Worm (Caenorhabditis elegans) whole organism, L1 larva: ENCODE data around the gene mboa-6.

Experiments used
- C16A3.4 ChIP-seq: fragments of 150-350 bp; optimal IDR thresholded peaks from 2 replicates; lab custom pipeline; 2014; ENCODE audit warnings: missing biosample characterization, missing genetic modification characterization
- F16B12.6 ChIP-seq: fragments of 150-350 bp; optimal IDR thresholded peaks from 2 replicates; lab custom pipeline; 2014; ENCODE audit warnings: missing biosample characterization, missing genetic modification characterization
- aha-1 ChIP-seq: fragments of 150-350 bp; optimal IDR thresholded peaks from 2 replicates; lab custom pipeline; 2014; ENCODE audit warnings: missing biosample characterization, missing genetic modification characterization
- aly-2 ChIP-seq: fragments of 150-350 bp; optimal IDR thresholded peaks from 2 replicates; lab custom pipeline; 2014; ENCODE audit warnings: missing biosample characterization, missing genetic modification characterization
- ama-1 ChIP-seq: fragments of 150-350 bp; optimal IDR thresholded peaks from 2 replicates; lab custom pipeline; 2014
- ceh-82 ChIP-seq, 3 experiments: fragments of 150-350 bp in 1 of 3; sonication (generic microtip) in 2 of 3; optimal IDR thresholded peaks; 2 replicates each; lab custom pipeline; 2014 to 2017; ENCODE audit warnings: missing biosample characterization in 3 of 3, missing genetic modification characterization in 3 of 3
- ceh-90 ChIP-seq: sonication (generic microtip); optimal IDR thresholded peaks from 2 replicates; lab custom pipeline; 2016; ENCODE audit warnings: missing genetic modification characterization, missing compliant biosample characterization
- dpl-1 ChIP-seq, 3 experiments: fragments of 150-350 bp in 2 of 3; sonication (generic microtip) in 1 of 3; optimal IDR thresholded peaks; 2 replicates each; lab custom pipeline; 2014 to 2017; ENCODE audit warnings: missing biosample characterization in 3 of 3, missing genetic modification characterization in 3 of 3, missing genetic modification reagents in 3 of 3
- efl-1 ChIP-seq, 4 experiments: fragments of 150-350 bp; optimal IDR thresholded peaks in 3 of 4; peaks in 1 of 4; 1 replicate in 1 of 4; 2 replicates in 3 of 4; lab custom pipeline; 2014; ENCODE audit warnings: missing biosample characterization in 2 of 4, missing genetic modification characterization in 2 of 4, missing genetic modification reagents in 2 of 4
- efl-3 ChIP-seq: fragments of 200-800 bp; sonication (Bioruptor generic); optimal IDR thresholded peaks from 2 replicates; lab custom pipeline; 2018; ENCODE audit warnings: mild to moderate bottlenecking, missing genetic modification characterization, missing compliant biosample characterization
- egl-27 ChIP-seq, 2 experiments: fragments of 150-350 bp in 1 of 2; sonication (generic microtip); optimal IDR thresholded peaks; 3 replicates each; lab custom pipeline; 2017 to 2018; ENCODE audit warnings: missing biosample characterization in 2 of 2, missing genetic modification characterization in 2 of 2, missing genetic modification reagents in 2 of 2
- elt-2 ChIP-seq: sonication (generic microtip); optimal IDR thresholded peaks from 2 replicates; lab custom pipeline; 2016; ENCODE audit warnings: missing genetic modification characterization, mild to moderate bottlenecking, inconsistent platforms, missing compliant biosample characterization, missing genetic modification reagents
- fkh-10 ChIP-seq: sonication (generic microtip); optimal IDR thresholded peaks from 2 replicates; lab custom pipeline; 2017; ENCODE audit warnings: missing biosample characterization, missing genetic modification reagents, missing genetic modification characterization
- fkh-8 ChIP-seq: sonication (generic microtip); optimal IDR thresholded peaks from 2 replicates; lab custom pipeline; 2016; ENCODE audit warnings: mild to moderate bottlenecking, missing genetic modification characterization, missing compliant biosample characterization
- grh-1 ChIP-seq: fragments of 200-800 bp; sonication (Bioruptor generic); IDR thresholded peaks from 2 replicates; pipeline ENCODE4 v1.3.6; 2022; ENCODE audit warnings: missing genetic modification reagents, missing genetic modification characterization, missing compliant biosample characterization
- hlh-17 ChIP-seq: fragments of 200-800 bp; sonication (Bioruptor generic); optimal IDR thresholded peaks from 2 replicates; lab custom pipeline; 2018; ENCODE audit warnings: missing genetic modification characterization, mild to moderate bottlenecking, missing compliant biosample characterization, moderate library complexity, borderline replicate concordance
- hlh-4 ChIP-seq: sonication (generic microtip); optimal IDR thresholded peaks from 2 replicates; lab custom pipeline; 2016; ENCODE audit warnings: mild to moderate bottlenecking, missing genetic modification characterization, missing compliant biosample characterization
- hpl-2 ChIP-seq: fragments of 150-350 bp; optimal IDR thresholded peaks from 2 replicates; lab custom pipeline; 2014; ENCODE audit warnings: missing biosample characterization, missing genetic modification reagents, missing genetic modification characterization
- isw-1 ChIP-seq: fragments of 200-800 bp; sonication (Bioruptor generic); IDR thresholded peaks from 2 replicates; pipeline ENCODE4 v1.3.6; 2022; ENCODE audit warnings: missing genetic modification characterization, missing compliant biosample characterization
- lin-13 ChIP-seq: fragments of 150-350 bp; optimal IDR thresholded peaks from 2 replicates; lab custom pipeline; 2014; ENCODE audit warnings: missing biosample characterization, missing genetic modification reagents, missing genetic modification characterization
- lin-14 ChIP-seq: fragments of 200-800 bp; sonication (Bioruptor generic); optimal IDR thresholded peaks from 2 replicates; lab custom pipeline; 2018; ENCODE audit warnings: mild to moderate bottlenecking, missing genetic modification characterization, moderate library complexity, missing compliant biosample characterization
- lin-15B ChIP-seq: fragments of 150-350 bp; sonication (generic microtip); optimal IDR thresholded peaks from 3 replicates; lab custom pipeline; 2014; ENCODE audit warnings: missing biosample characterization, missing genetic modification characterization
- lin-35 ChIP-seq, 2 experiments: fragments of 150-350 bp; optimal IDR thresholded peaks; 2 replicates each; lab custom pipeline; 2014; ENCODE audit warnings: missing biosample characterization in 2 of 2, missing genetic modification characterization in 2 of 2, missing genetic modification reagents in 2 of 2
- lir-3 ChIP-seq: sonication (generic microtip); optimal IDR thresholded peaks from 2 replicates; lab custom pipeline; 2016; ENCODE audit warnings: mild to moderate bottlenecking, missing genetic modification characterization, moderate library complexity, missing compliant biosample characterization; ENCODE audit not compliant: poor library complexity
- mab-9 ChIP-seq: fragments of 200-800 bp; sonication (Bioruptor generic); IDR thresholded peaks from 2 replicates; pipeline ENCODE4 v1.3.6; 2022; ENCODE audit warnings: missing genetic modification reagents, missing genetic modification characterization, missing compliant biosample characterization
- mdl-1 ChIP-seq, 2 experiments: fragments of 150-350 bp; optimal IDR thresholded peaks; 2 replicates each; lab custom pipeline; 2014 to 2017; ENCODE audit warnings: missing biosample characterization in 2 of 2, missing genetic modification characterization in 2 of 2, inconsistent platforms in 1 of 2
- mep-1 ChIP-seq: fragments of 150-350 bp; optimal IDR thresholded peaks from 2 replicates; lab custom pipeline; 2014; ENCODE audit warnings: missing biosample characterization, missing genetic modification characterization
- nhr-11 ChIP-seq: fragments of 150-350 bp; optimal IDR thresholded peaks from 2 replicates; lab custom pipeline; 2014; ENCODE audit warnings: missing biosample characterization, missing genetic modification characterization
- nhr-12 ChIP-seq: sonication (generic microtip); optimal IDR thresholded peaks from 2 replicates; lab custom pipeline; 2017; ENCODE audit warnings: missing biosample characterization, missing genetic modification characterization
- nhr-19 ChIP-seq: fragments of 200-800 bp; sonication (Bioruptor generic); conservative IDR thresholded peaks from 2 replicates; pipeline ENCODE4 v1.3.6; 2022; ENCODE audit warnings: missing genetic modification characterization, missing compliant biosample characterization
- nhr-237 ChIP-seq: fragments of 150-350 bp; optimal IDR thresholded peaks from 2 replicates; lab custom pipeline; 2014; ENCODE audit warnings: missing biosample characterization, missing genetic modification characterization
- nhr-47 ChIP-seq: sonication (generic microtip); optimal IDR thresholded peaks from 2 replicates; lab custom pipeline; 2016; ENCODE audit warnings: mild to moderate bottlenecking, missing genetic modification characterization, moderate library complexity, missing compliant biosample characterization
- nhr-71 ChIP-seq: sonication (generic microtip); optimal IDR thresholded peaks from 2 replicates; lab custom pipeline; 2016; ENCODE audit warnings: mild to moderate bottlenecking, missing genetic modification characterization, moderate library complexity, missing compliant biosample characterization
- nhr-85 ChIP-seq: sonication (generic microtip); peaks from one replicate; lab custom pipeline; 2016; ENCODE audit warnings: missing genetic modification characterization, inconsistent platforms, missing compliant biosample characterization
- pag-3 ChIP-seq: sonication (generic microtip); optimal IDR thresholded peaks from 2 replicates; lab custom pipeline; 2017; ENCODE audit warnings: missing genetic modification characterization, mild to moderate bottlenecking, missing compliant biosample characterization, antibody characterized with exemption, borderline replicate concordance; ENCODE audit not compliant: insufficient read depth
- pax-3 ChIP-seq: fragments of 200-800 bp; sonication (Bioruptor generic); optimal IDR thresholded peaks from 2 replicates; lab custom pipeline; 2018; ENCODE audit warnings: mild to moderate bottlenecking, missing genetic modification characterization, moderate library complexity, missing compliant biosample characterization
- pqm-1 ChIP-seq: sonication (generic microtip); optimal IDR thresholded peaks from 3 replicates; lab custom pipeline; 2017; ENCODE audit warnings: missing biosample characterization, missing genetic modification characterization
- rnt-1 ChIP-seq: sonication (generic microtip); optimal IDR thresholded peaks from 2 replicates; lab custom pipeline; 2016; ENCODE audit warnings: mild to moderate bottlenecking, missing genetic modification characterization, moderate library complexity, missing compliant biosample characterization
- skn-1 ChIP-seq: fragments of 150-350 bp; optimal IDR thresholded peaks from 2 replicates; lab custom pipeline; 2014; ENCODE audit warnings: missing biosample characterization, missing genetic modification characterization
- snu-23 ChIP-seq: sonication (generic microtip); optimal IDR thresholded peaks from 2 replicates; lab custom pipeline; 2016; ENCODE audit warnings: missing genetic modification characterization, missing compliant biosample characterization
- sox-4 ChIP-seq: sonication (generic microtip); optimal IDR thresholded peaks from 2 replicates; lab custom pipeline; 2016; ENCODE audit warnings: missing genetic modification characterization, missing compliant biosample characterization
- sptf-1 ChIP-seq: fragments of 150-350 bp; optimal IDR thresholded peaks from 2 replicates; lab custom pipeline; 2014; ENCODE audit warnings: missing biosample characterization, missing genetic modification characterization
- swsn-7 ChIP-seq: sonication (generic microtip); optimal IDR thresholded peaks from 2 replicates; lab custom pipeline; 2016; ENCODE audit warnings: missing genetic modification characterization, missing compliant biosample characterization
- tbx-2 ChIP-seq: sonication (generic microtip); optimal IDR thresholded peaks from 2 replicates; lab custom pipeline; 2016; ENCODE audit warnings: missing genetic modification characterization, missing compliant biosample characterization
- tlp-1 ChIP-seq: fragments of 150-350 bp; optimal IDR thresholded peaks from 2 replicates; lab custom pipeline; 2014; ENCODE audit warnings: missing biosample characterization, missing genetic modification characterization
- unc-86 ChIP-seq: sonication (generic microtip); optimal IDR thresholded peaks from 2 replicates; lab custom pipeline; 2016; ENCODE audit warnings: missing genetic modification characterization, missing compliant biosample characterization
- unc-98 ChIP-seq: fragments of 200-800 bp; sonication (Bioruptor generic); IDR thresholded peaks from 2 replicates; pipeline ENCODE4 v1.3.6; 2022; ENCODE audit warnings: missing genetic modification characterization, missing compliant biosample characterization
- vab-15 ChIP-seq: sonication (generic microtip); optimal IDR thresholded peaks from 2 replicates; lab custom pipeline; 2017; ENCODE audit warnings: missing genotype, mild to moderate bottlenecking, missing genetic modification characterization, missing compliant biosample characterization
- xbp-1 ChIP-seq: sonication (generic microtip); optimal IDR thresholded peaks from 2 replicates; lab custom pipeline; 2016; ENCODE audit warnings: missing genetic modification characterization, missing compliant biosample characterization
- zag-1 ChIP-seq: fragments of 150-350 bp; optimal IDR thresholded peaks from 2 replicates; lab custom pipeline; 2014; ENCODE audit warnings: missing biosample characterization, missing genetic modification characterization
- zip-4 ChIP-seq: fragments of 200-800 bp; sonication (Bioruptor generic); optimal IDR thresholded peaks from 2 replicates; lab custom pipeline; 2018; ENCODE audit warnings: mild to moderate bottlenecking, missing genetic modification characterization, moderate library complexity, missing compliant biosample characterization
- ztf-4 ChIP-seq: fragments of 150-350 bp; optimal IDR thresholded peaks from 2 replicates; lab custom pipeline; 2014; ENCODE audit warnings: missing biosample characterization, missing genetic modification characterization

The mboa-6 gene

DNA sequence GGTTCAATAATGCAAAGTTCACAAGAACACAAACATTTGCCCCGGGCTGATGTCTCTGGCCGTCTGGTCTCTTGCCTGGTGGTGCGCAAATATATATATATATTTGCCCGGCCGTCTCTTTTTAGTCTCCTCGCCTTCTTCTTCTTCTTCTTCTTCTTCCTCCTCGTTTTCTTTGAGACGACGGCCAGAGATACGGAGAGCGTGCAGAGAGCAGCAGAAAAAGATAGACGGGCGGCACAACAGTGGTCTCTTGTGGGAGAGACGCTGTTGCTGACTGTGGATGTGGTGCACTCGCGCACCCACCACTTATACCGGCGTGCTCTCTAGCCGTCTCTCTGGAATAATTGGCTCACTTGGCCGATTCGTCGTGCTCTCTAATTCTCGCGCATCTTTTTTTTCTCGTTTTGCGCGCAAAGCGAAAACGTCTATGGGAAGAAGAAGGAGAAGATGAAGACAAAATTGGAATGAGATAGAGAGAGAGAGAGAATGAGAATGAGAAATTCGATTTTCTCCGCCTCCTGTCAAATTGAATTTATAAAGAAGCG lies 40.5 kb downstream of the mboa-6 start (continued):
- TF ChIP-seq zag-1 (peak; percentile 93), lin-15B (tag; lab: Kevin White, UChicago) (no peak), nhr-11 (tag; lab: Kevin White, UChicago) (peak; percentile 91), aha-1 (tag; lab: Kevin White, UChicago) (peak; percentile 93), pax-3 (peak; percentile 97), efl-3 (GFP tag; lab: Kevin White, UChicago) (peak; percentile 84), hlh-4 (tag; lab: Kevin White, UChicago) (no peak), vab-15 (tag; lab: Kevin White, UChicago) (peak; percentile 94), nhr-12 (tag; lab: Kevin White, UChicago) (peak; percentile 41), nhr-71 (tag; lab: Kevin White, UChicago) (peak; percentile 100), lir-3 (tag; lab: Kevin White, UChicago) (peak; percentile 72), nhr-19 (peak; percentile 97), fkh-10 (GFP tag; lab: Kevin White, UChicago) (peak; percentile 96), C16A3.4 (tag; lab: Kevin White, UChicago) (peak; percentile 63), tlp-1 (tag; lab: Kevin White, UChicago) (no peak), unc-98 (GFP tag; lab: Robert Waterston, UW) (peak; percentile 40; the same call in 1 of the 2 replicates), efl-1 (optimal IDR thresholded peaks at IDR 0.05; lab: Kevin White, UChicago) (peak; percentile 82 to 86), efl-1 (GFP tag; optimal IDR thresholded peaks at IDR 0.05 in 1 of 2; lab: Kevin White, UChicago) (peak; percentile 57 to 97), nhr-47 (tag; lab: Kevin White, UChicago) (peak; percentile 99), F16B12.6 (tag; lab: Kevin White, UChicago) (peak; percentile 37), elt-2 (tag; lab: Kevin White, UChicago) (peak; percentile 86), egl-27 (tag; optimal IDR thresholded peaks at IDR 0.05; lab: Kevin White, UChicago) (peak; percentile 86 to 99), skn-1 (tag; lab: Kevin White, UChicago) (peak; percentile 87), xbp-1 (tag; lab: Kevin White, UChicago) (peak; percentile 94), dpl-1 (GFP tag; optimal IDR thresholded peaks at IDR 0.05; lab: Kevin White, UChicago) (peak; percentile 53 to 72 (median 68)), hpl-2 (GFP tag; lab: Kevin White, UChicago) (peak; percentile 44), grh-1 (peak; percentile 97), tbx-2 (tag; lab: Kevin White, UChicago) (peak; percentile 100), ceh-82 (tag; optimal IDR thresholded peaks at IDR 0.05; lab: Kevin White, UChicago) (peak; percentile 46 to 81 (median 75)), aly-2 (tag; lab: Kevin White, UChicago) (peak; percentile 80), ceh-90 (no peak), nhr-85 (tag; lab: Kevin White, UChicago) (peak; percentile 100), sptf-1 (no peak), rnt-1 (tag; lab: Kevin White, UChicago) (peak; percentile 91), mdl-1 (tag; optimal IDR thresholded peaks at IDR 0.05; lab: Kevin White, UChicago) (peak; percentile 71 to 91), ama-1 (lab: Kevin White, UChicago) (no peak), hlh-17 (GFP tag; lab: Kevin White, UChicago) (no peak), lin-13 (GFP tag; lab: Kevin White, UChicago) (peak; percentile 78), pqm-1 (tag; lab: Kevin White, UChicago) (peak; percentile 7), pag-3 (tag; lab: Kevin White, UChicago) (peak; percentile 60), ztf-4 (tag; lab: Kevin White, UChicago) (peak; percentile 89), zip-4 (GFP tag; lab: Kevin White, UChicago) (peak; percentile 87), mab-9 (peak; percentile 88), mep-1 (tag; lab: Kevin White, UChicago) (peak; percentile 87), lin-35 (GFP tag; optimal IDR thresholded peaks at IDR 0.05; lab: Kevin White, UChicago) (peak; percentile 69 to 85), fkh-8 (peak; percentile 99), snu-23 (GFP tag; lab: Kevin White, UChicago) (peak; percentile 98), lin-14 (peak; percentile 100), unc-86 (tag; lab: Kevin White, UChicago) (peak; percentile 100), swsn-7 (tag; lab: Kevin White, UChicago) (peak; percentile 98), sox-4 (peak; percentile 95), isw-1 (GFP tag; lab: Robert Waterston, UW) (peak; percentile 81), nhr-237 (tag; lab: Kevin White, UChicago) (peak; percentile 85)
